Worm (Caenorhabditis elegans): ENCODE measurements around the gene ooc-5.

DNA sequence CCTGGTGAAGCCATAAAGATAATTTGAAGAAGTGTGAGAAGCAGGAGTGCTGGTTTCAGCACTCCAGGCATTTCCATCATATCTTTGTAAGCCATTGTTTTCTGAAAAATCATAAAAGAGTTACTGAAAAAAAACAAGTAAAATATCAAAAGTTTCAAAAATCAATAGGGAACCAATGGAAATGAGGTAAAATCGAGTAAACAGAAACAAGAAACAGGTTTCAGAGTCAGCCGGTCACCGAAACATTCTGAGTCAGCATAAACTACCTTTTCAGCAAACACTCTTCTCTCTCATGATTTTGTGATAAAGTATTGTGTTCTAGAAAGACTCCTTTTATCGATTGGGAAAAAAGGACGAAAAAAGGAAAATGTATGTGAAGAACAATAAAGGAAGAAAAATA is 3.5 kb upstream of the ooc-5 start, which contains the start of gene C18E9.9:
- TF ChIP-seq fkh-10 (GFP tag; optimal IDR thresholded peaks at IDR 0.05) (no peak), snpc-4 (tag; optimal IDR thresholded peaks at IDR 0.05) (no peak), hlh-11 (tag; optimal IDR thresholded peaks at IDR 0.05) (peak; percentile 20), daf-19 (GFP tag; conservative IDR thresholded peaks at IDR 0.05) (no peak), nhr-6 (tag; optimal IDR thresholded peaks at IDR 0.05) (no peak), fos-1 (tag; optimal IDR thresholded peaks at IDR 0.05) (no peak), pha-4 (GFP tag; IDR thresholded peaks at IDR 0.05) (no peak), pha-4 (tag; optimal IDR thresholded peaks at IDR 0.05) (no peak), lsy-2 (tag; optimal IDR thresholded peaks at IDR 0.05) (no peak), lir-3 (tag; optimal IDR thresholded peaks at IDR 0.05) (no peak), ama-1 (optimal IDR thresholded peaks at IDR 0.05) (no peak), skn-1 (tag; optimal IDR thresholded peaks at IDR 0.05) (no peak), unc-130 (GFP tag; optimal IDR thresholded peaks at IDR 0.05) (no peak)
